Fruit fly (Drosophila melanogaster) whole organism, pupa: ENCODE data around the gene Scsalpha1.

Source experiments
- CG14655 ChIP-seq: fragments of 200-800 bp; sonication (Bioruptor generic); optimal IDR thresholded peaks from 3 replicates; lab custom pipeline; 2017; ENCODE audit warnings: mild to moderate bottlenecking, missing biosample characterization, missing genetic modification reagents, missing genetic modification characterization
- CG15710 ChIP-seq: fragments of 200-800 bp; sonication (Bioruptor generic); optimal IDR thresholded peaks from 2 replicates; lab custom pipeline; 2018; ENCODE audit warnings: missing biosample characterization, mild to moderate bottlenecking, missing genetic modification characterization, moderate library complexity
- CG4496 ChIP-seq: fragments of 200-800 bp; sonication (Bioruptor generic); IDR thresholded peaks from 3 replicates; pipeline ENCODE4 v1.3.6; 2022; ENCODE audit warnings: missing biosample characterization, missing genetic modification characterization

- TF ChIP-seq CG15710 (tag; lab: Kevin White, UChicago), result no peak
- TF ChIP-seq CG4496 (GFP tag; lab: Robert Waterston, UW), result peak; percentile 58; the same call in 2 of the 3 replicates
- no peak for TF ChIP-seq CG14655 (GFP tag; lab: Kevin White, UChicago)
These were observed 14.2 kb upstream of the Scsalpha1 start for dm6 chr3L:3799766-3800165.
